Worm (Caenorhabditis elegans): ENCODE data around the gene F22B3.8.

- TF ChIP-seq ama-1 (optimal IDR thresholded peaks at IDR 0.05) (no peak), tbx-37 (GFP tag; conservative IDR thresholded peaks at IDR 0.05) (no peak), hnd-1 (tag; optimal IDR thresholded peaks at IDR 0.05) (no peak), hmg-4 (GFP tag; optimal IDR thresholded peaks at IDR 0.05) (no peak), tbx-11 (GFP tag; IDR thresholded peaks at IDR 0.05) (no peak), B0310.2 (tag; optimal IDR thresholded peaks at IDR 0.05) (no peak), ceh-36 (tag; optimal IDR thresholded peaks at IDR 0.05) (no peak), flt-1 (GFP tag; IDR thresholded peaks at IDR 0.05) (no peak), F13C5.2 (tag; optimal IDR thresholded peaks at IDR 0.05) (no peak), sea-1 (GFP tag; conservative IDR thresholded peaks at IDR 0.05) (no peak), scrt-1 (GFP tag; IDR thresholded peaks at IDR 0.05) (no peak)
These were observed 9.8 kb upstream of the F22B3.8 start for ce11 chrIV:11434575-11434974.

Measured in whole organism, early embryonic.